Worm (Caenorhabditis elegans) whole organism, young adult: ENCODE results near the gene T13C5.3.
A peak's percentile ranks its signal among the peaks of the same experiment; 100 is the strongest.

ENCODE experiments used
- B0019.2 ChIP-seq: fragments of 200-800 bp; sonication (Bioruptor generic); conservative IDR thresholded peaks from 2 replicates; pipeline ENCODE4 v1.3.6; 2022; ENCODE audit warnings: missing genetic modification reagents, missing genetic modification characterization, missing compliant biosample characterization
- B0261.1 ChIP-seq: sonication (generic microtip); optimal IDR thresholded peaks from 2 replicates; lab custom pipeline; 2016; ENCODE audit warnings: mild to moderate bottlenecking, missing genetic modification characterization, moderate library complexity, missing compliant biosample characterization
- C17E4.6 ChIP-seq: fragments of 200-800 bp; sonication (Bioruptor generic); IDR thresholded peaks from 2 replicates; pipeline ENCODE4 v1.3.6; 2022; ENCODE audit warnings: missing genetic modification reagents, missing genetic modification characterization, missing compliant biosample characterization
- F23B12.7 ChIP-seq: sonication (generic microtip); optimal IDR thresholded peaks from 2 replicates; lab custom pipeline; 2017; ENCODE audit warnings: missing genetic modification characterization, mild to moderate bottlenecking, missing compliant biosample characterization, antibody characterized with exemption, moderate library complexity; ENCODE audit not compliant: insufficient read depth
- F33H1.4 ChIP-seq: fragments of 200-800 bp; sonication (Bioruptor generic); IDR thresholded peaks from 2 replicates; pipeline ENCODE4 v1.3.6; 2022; ENCODE audit warnings: missing genetic modification reagents, missing genetic modification characterization, missing compliant biosample characterization
- F49E8.2 ChIP-seq: sonication (generic microtip); optimal IDR thresholded peaks from 3 replicates; lab custom pipeline; 2017; ENCODE audit warnings: missing genetic modification characterization, mild to moderate bottlenecking, missing compliant biosample characterization, antibody characterized with exemption, moderate library complexity; ENCODE audit not compliant: insufficient read depth
- F57A8.1 ChIP-seq: fragments of 200-800 bp; sonication (Bioruptor generic); optimal IDR thresholded peaks from 2 replicates; lab custom pipeline; 2018; ENCODE audit warnings: mild to moderate bottlenecking, missing genetic modification characterization, moderate library complexity, missing compliant biosample characterization
- T07F8.4 ChIP-seq: sonication (generic microtip); optimal IDR thresholded peaks from 2 replicates; lab custom pipeline; 2016; ENCODE audit warnings: mild to moderate bottlenecking, missing genetic modification characterization, moderate library complexity, missing compliant biosample characterization
- Y53F4B.3 ChIP-seq: fragments of 200-800 bp; sonication (Bioruptor generic); IDR thresholded peaks from 2 replicates; pipeline ENCODE4 v1.3.6; 2022; ENCODE audit warnings: missing genetic modification reagents, missing genetic modification characterization, missing compliant biosample characterization
- Y56A3A.18 ChIP-seq: fragments of 200-800 bp; sonication (Bioruptor generic); IDR thresholded peaks from 2 replicates; pipeline ENCODE4 v1.3.6; 2022; ENCODE audit warnings: missing genetic modification reagents, missing genetic modification characterization, missing compliant biosample characterization
- Y95B8A.8 ChIP-seq: fragments of 200-800 bp; sonication (Bioruptor generic); IDR thresholded peaks from 2 replicates; pipeline ENCODE4 v1.3.6; 2022; ENCODE audit warnings: missing genetic modification reagents, missing genetic modification characterization, missing compliant biosample characterization
- akir-1 ChIP-seq: fragments of 200-800 bp; sonication (Bioruptor generic); optimal IDR thresholded peaks from 2 replicates; lab custom pipeline; 2018; ENCODE audit warnings: mild to moderate bottlenecking, missing genetic modification characterization, moderate library complexity, missing compliant biosample characterization
- athp-1 ChIP-seq: sonication (generic microtip); optimal IDR thresholded peaks from 2 replicates; lab custom pipeline; 2017; ENCODE audit warnings: mild to moderate bottlenecking, missing genetic modification characterization, missing compliant biosample characterization
- attf-5 ChIP-seq: fragments of 200-800 bp; sonication (Bioruptor generic); optimal IDR thresholded peaks from 2 replicates; lab custom pipeline; 2018; ENCODE audit warnings: mild to moderate bottlenecking, missing genetic modification characterization, missing compliant biosample characterization
- ccch-3 ChIP-seq: fragments of 200-800 bp; sonication (Bioruptor generic); optimal IDR thresholded peaks from 2 replicates; lab custom pipeline; 2018; ENCODE audit warnings: mild to moderate bottlenecking, missing genetic modification characterization, missing compliant biosample characterization
- cebp-2 ChIP-seq: fragments of 200-800 bp; sonication (Bioruptor generic); IDR thresholded peaks from 2 replicates; pipeline ENCODE4 v1.3.6; 2022; ENCODE audit warnings: missing genetic modification characterization, missing compliant biosample characterization
- ceh-100 ChIP-seq: fragments of 200-800 bp; sonication (Bioruptor generic); IDR thresholded peaks from 2 replicates; pipeline ENCODE4 v1.3.6; 2022; ENCODE audit warnings: missing genetic modification reagents, missing genetic modification characterization, missing compliant biosample characterization
- ceh-58 ChIP-seq: fragments of 200-800 bp; sonication (Bioruptor generic); IDR thresholded peaks from 2 replicates; pipeline ENCODE4 v1.3.6; 2022; ENCODE audit warnings: missing genetic modification characterization, missing compliant biosample characterization
- ceh-79 ChIP-seq: sonication (generic microtip); optimal IDR thresholded peaks from 2 replicates; lab custom pipeline; 2017; ENCODE audit warnings: mild to moderate bottlenecking, missing genetic modification characterization, missing compliant biosample characterization
- egl-44 ChIP-seq: fragments of 200-800 bp; sonication (Bioruptor generic); IDR thresholded peaks from 2 replicates; pipeline ENCODE4 v1.3.6; 2022; ENCODE audit warnings: missing genetic modification reagents, missing genetic modification characterization, missing compliant biosample characterization
- fkh-3 ChIP-seq: sonication (generic microtip); optimal IDR thresholded peaks from 2 replicates; lab custom pipeline; 2016; ENCODE audit warnings: mild to moderate bottlenecking, missing genetic modification characterization, missing compliant biosample characterization
- gei-17 ChIP-seq: fragments of 200-800 bp; sonication (Bioruptor generic); optimal IDR thresholded peaks from 2 replicates; lab custom pipeline; 2018; ENCODE audit warnings: mild to moderate bottlenecking, missing genetic modification characterization, missing compliant biosample characterization
- him-1 ChIP-seq: sonication (generic microtip); optimal IDR thresholded peaks from 2 replicates; lab custom pipeline; 2016; ENCODE audit warnings: missing genotype, missing genetic modification reagents, missing genetic modification characterization, missing compliant biosample characterization
- hmg-20 ChIP-seq: fragments of 200-800 bp; sonication (Bioruptor generic); IDR thresholded peaks from 2 replicates; pipeline ENCODE4 v1.3.6; 2022; ENCODE audit warnings: missing genetic modification reagents, missing genetic modification characterization, missing compliant biosample characterization
- lag-1 ChIP-seq: fragments of 200-800 bp; sonication (Bioruptor generic); IDR thresholded peaks from 2 replicates; pipeline ENCODE4 v1.3.6; 2022; ENCODE audit warnings: missing genetic modification reagents, missing genetic modification characterization, missing compliant biosample characterization
- let-526 ChIP-seq: fragments of 200-800 bp; sonication (Bioruptor generic); IDR thresholded peaks from 2 replicates; pipeline ENCODE4 v1.3.6; 2022; ENCODE audit warnings: missing genetic modification reagents, missing genetic modification characterization, missing compliant biosample characterization
- lir-1 ChIP-seq: fragments of 200-800 bp; sonication (Bioruptor generic); conservative IDR thresholded peaks from 2 replicates; pipeline ENCODE4 v1.3.6; 2022; ENCODE audit warnings: missing genetic modification reagents, missing genetic modification characterization, missing compliant biosample characterization
- lsl-1 ChIP-seq: fragments of 200-800 bp; sonication (Bioruptor generic); optimal IDR thresholded peaks from 2 replicates; lab custom pipeline; 2018; ENCODE audit warnings: mild to moderate bottlenecking, missing genetic modification characterization, moderate library complexity, missing compliant biosample characterization
- lsy-27 ChIP-seq: sonication (generic microtip); optimal IDR thresholded peaks from 2 replicates; lab custom pipeline; 2017; ENCODE audit warnings: missing genetic modification characterization, mild to moderate bottlenecking, missing compliant biosample characterization, antibody characterized with exemption, missing genotype, borderline replicate concordance; ENCODE audit not compliant: insufficient read depth
- madf-8 ChIP-seq: fragments of 200-800 bp; sonication (Bioruptor generic); conservative IDR thresholded peaks from 2 replicates; pipeline ENCODE4 v1.3.6; 2022; ENCODE audit warnings: missing genetic modification reagents, missing genetic modification characterization, missing compliant biosample characterization
- mcd-1 ChIP-seq: fragments of 200-800 bp; sonication (Bioruptor generic); IDR thresholded peaks from 2 replicates; pipeline ENCODE4 v1.3.6; 2022; ENCODE audit warnings: missing genetic modification reagents, missing genetic modification characterization, missing compliant biosample characterization
- mxl-1 ChIP-seq: sonication (generic microtip); optimal IDR thresholded peaks from 2 replicates; lab custom pipeline; 2016; ENCODE audit warnings: missing genetic modification characterization, missing compliant biosample characterization
- nfya-2 ChIP-seq: fragments of 200-800 bp; sonication (Bioruptor generic); IDR thresholded peaks from 2 replicates; pipeline ENCODE4 v1.3.6; 2022; ENCODE audit warnings: missing genetic modification reagents, missing genetic modification characterization, missing compliant biosample characterization
- nhr-80 ChIP-seq: sonication (generic microtip); optimal IDR thresholded peaks from 2 replicates; lab custom pipeline; 2016; ENCODE audit warnings: missing genetic modification characterization, missing compliant biosample characterization
- pha-4 ChIP-seq: fragments of 150-350 bp; sonication (generic microtip); optimal IDR thresholded peaks from 2 replicates; lab custom pipeline; 2014; ENCODE audit warnings: missing biosample characterization, missing genetic modification reagents, missing genetic modification characterization
- rpc-1 ChIP-seq, 2 experiments: fragments of 150-350 bp in 1 of 2; sonication (generic microtip) in 1 of 2; optimal IDR thresholded peaks; 2 replicates each; lab custom pipeline; 2014 to 2018; ENCODE audit warnings: missing biosample characterization in 1 of 2, missing genetic modification characterization in 1 of 2, missing genetic modification reagents in 1 of 2, missing genotype in 1 of 2
- sea-2 ChIP-seq: fragments of 200-800 bp; sonication (Bioruptor generic); IDR thresholded peaks from 2 replicates; pipeline ENCODE4 v1.3.6; 2022; ENCODE audit warnings: missing genetic modification characterization, missing compliant biosample characterization
- snpc-1.1 ChIP-seq: sonication (generic microtip); optimal IDR thresholded peaks from 2 replicates; lab custom pipeline; 2017; ENCODE audit warnings: missing genetic modification characterization, mild to moderate bottlenecking, missing compliant biosample characterization, antibody characterized with exemption, moderate library complexity, missing genotype, missing genetic modification reagents; ENCODE audit not compliant: insufficient read depth
- somi-1 ChIP-seq: fragments of 200-800 bp; sonication (Bioruptor generic); optimal IDR thresholded peaks from 2 replicates; lab custom pipeline; 2018; ENCODE audit warnings: mild to moderate bottlenecking, missing genetic modification characterization, missing compliant biosample characterization
- tbp1 ChIP-seq: fragments of 200-800 bp; sonication (Bioruptor generic); optimal IDR thresholded peaks from 2 replicates; lab custom pipeline; 2018; ENCODE audit warnings: mild to moderate bottlenecking, missing genetic modification characterization, missing compliant biosample characterization
- tbx-9 ChIP-seq: sonication (generic microtip); optimal IDR thresholded peaks from 2 replicates; lab custom pipeline; 2016; ENCODE audit warnings: borderline replicate concordance, missing genetic modification characterization, inconsistent platforms, missing compliant biosample characterization
- zfh-2 ChIP-seq: fragments of 200-800 bp; sonication (Bioruptor generic); conservative IDR thresholded peaks from 2 replicates; pipeline ENCODE4 v1.3.6; 2022; ENCODE audit warnings: missing genetic modification reagents, missing genetic modification characterization, missing compliant biosample characterization
- zim-3 ChIP-seq: sonication (generic microtip); optimal IDR thresholded peaks from 2 replicates; lab custom pipeline; 2017; ENCODE audit warnings: mild to moderate bottlenecking, missing genetic modification characterization, moderate library complexity, missing compliant biosample characterization
- ztf-18 ChIP-seq: sonication (generic microtip); optimal IDR thresholded peaks from 2 replicates; lab custom pipeline; 2016; ENCODE audit warnings: missing genotype, mild to moderate bottlenecking, missing genetic modification characterization, missing compliant biosample characterization
- ztf-26 ChIP-seq: sonication (generic microtip); optimal IDR thresholded peaks from 2 replicates; lab custom pipeline; 2017; ENCODE audit warnings: missing genetic modification characterization, missing compliant biosample characterization
- ztf-3 ChIP-seq: fragments of 200-800 bp; sonication (Bioruptor generic); optimal IDR thresholded peaks from 2 replicates; lab custom pipeline; 2018; ENCODE audit warnings: mild to moderate bottlenecking, missing genetic modification characterization, missing compliant biosample characterization

Gene T13C5.3

ce11 chrX:6216551-6216950, 38.2 kb downstream of the T13C5.3 start, which contains the start of gene lrch-1:
TSS of gene lrch-1 (minus strand) at chrX:6216651.
- no peak for TF ChIP-seq F23B12.7
- TF ChIP-seq gei-17 (GFP tag; lab: Kevin White, UChicago): no peak
- TF ChIP-seq B0019.2 (GFP tag; lab: Robert Waterston, UW): no peak
- no peak for TF ChIP-seq tbx-9 (tag; lab: Kevin White, UChicago)
- TF ChIP-seq ztf-26: no peak
- no peak for TF ChIP-seq lsy-27 (tag; lab: Kevin White, UChicago)
- TF ChIP-seq lag-1 (GFP tag; lab: Robert Waterston, UW): no peak
- no peak for TF ChIP-seq ztf-18
- no peak for TF ChIP-seq C17E4.6
- TF ChIP-seq, all 124 proteins: peak for 0

- TF ChIP-seq ccch-3 (no peak), B0019.2 (GFP tag; lab: Robert Waterston, UW) (0 out of 2 replicates have a peak, but pooled peaks have one; percentile 54), Y56A3A.18 (GFP tag; lab: Robert Waterston, UW) (peak; percentile 68; the same call in 1 of the 2 replicates), ceh-58 (GFP tag; lab: Robert Waterston, UW) (no peak), akir-1 (GFP tag; lab: Kevin White, UChicago) (no peak), ceh-79 (peak; percentile 20), sea-2 (GFP tag; lab: Robert Waterston, UW) (no peak), hmg-20 (peak; percentile 32; the same call in 1 of the 2 replicates), nhr-80 (tag; lab: Kevin White, UChicago) (no peak), nfya-2 (GFP tag; lab: Robert Waterston, UW) (no peak), F49E8.2 (tag; lab: Kevin White, UChicago) (no peak), Y95B8A.8 (GFP tag; lab: Robert Waterston, UW) (no peak), zfh-2 (no peak), athp-1 (tag; lab: Kevin White, UChicago) (peak; percentile 17), fkh-3 (no peak), rpc-1 (optimal IDR thresholded peaks at IDR 0.05; lab: Kevin White, UChicago) (peak; percentile 83), rpc-1 (tag; optimal IDR thresholded peaks at IDR 0.05; lab: Kevin White, UChicago) (peak; percentile 86), mcd-1 (no peak), let-526 (GFP tag; lab: Robert Waterston, UW) (0 out of 2 replicates have a peak, but pooled peaks have one; percentile 22), F33H1.4 (GFP tag; lab: Robert Waterston, UW) (no peak), snpc-1.1 (no peak), ztf-26 (peak; percentile 55), T07F8.4 (peak; percentile 26), ceh-100 (GFP tag; lab: Robert Waterston, UW) (no peak), Y53F4B.3 (GFP tag; lab: Robert Waterston, UW) (no peak), pha-4 (tag; lab: Kevin White, UChicago) (no peak), ztf-3 (no peak), mxl-1 (tag; lab: Kevin White, UChicago) (peak; percentile 43), B0261.1 (tag; lab: Kevin White, UChicago) (peak; percentile 85), madf-8 (no peak), lir-1 (GFP tag; lab: Robert Waterston, UW) (no peak), lsl-1 (no peak), him-1 (tag; lab: Kevin White, UChicago) (peak; percentile 88), zim-3 (tag; lab: Kevin White, UChicago) (peak; percentile 66), cebp-2 (GFP tag; lab: Robert Waterston, UW) (no peak), F57A8.1 (GFP tag; lab: Kevin White, UChicago) (no peak), attf-5 (GFP tag; lab: Kevin White, UChicago) (peak; percentile 66), somi-1 (GFP tag; lab: Kevin White, UChicago) (peak; percentile 37), tbx-9 (tag; lab: Kevin White, UChicago) (no peak), egl-44 (GFP tag; lab: Robert Waterston, UW) (no peak), tbp1 (peak; percentile 93)
Measured at ce11 chrX:6219892-6220291, 41.6 kb downstream of the T13C5.3 start.
